Worm (Caenorhabditis elegans): ENCODE measurements around the gene K02D10.1.

- TF ChIP-seq flt-1 (GFP tag; IDR thresholded peaks at IDR 0.05) = no peak
- no peak for TF ChIP-seq ztf-29 (GFP tag; IDR thresholded peaks at IDR 0.05)
- TF ChIP-seq cog-1 (tag; optimal IDR thresholded peaks at IDR 0.05) = no peak
- TF ChIP-seq ztf-23 (GFP tag; IDR thresholded peaks at IDR 0.05) = no peak
- no peak for TF ChIP-seq tab-1 (GFP tag; IDR thresholded peaks at IDR 0.05)
- no peak for TF ChIP-seq ref-1 (GFP tag; conservative IDR thresholded peaks at IDR 0.05)
- no peak for TF ChIP-seq med-1 (GFP tag; optimal IDR thresholded peaks at IDR 0.05; ENCODE audit: insufficient read depth)
Observed at ce11 chrIII:8769253-8769652, at the start of gene K02D10.1.
